Worm (Caenorhabditis elegans): Measurements from ENCODE around the gene M04B2.4.

The M04B2.4 gene

ce11 chrIV:11489610-11490339 is 31.1 kb downstream of the M04B2.4 start (continued):
- TF ChIP-seq set-16 (GFP tag; IDR thresholded peaks at IDR 0.05): no peak
- TF ChIP-seq aha-1 (tag): peak; percentile 88
- no peak for TF ChIP-seq madf-5 (GFP tag; IDR thresholded peaks at IDR 0.05)
- peak; percentile 66 for TF ChIP-seq nhr-25 (tag; optimal IDR thresholded peaks at IDR 0.05; ENCODE audit: borderline replicate concordance, insufficient read depth)
- TF ChIP-seq egl-27 (tag; optimal IDR thresholded peaks at IDR 0.05): no peak
- TF ChIP-seq duxl-1 (tag; optimal IDR thresholded peaks at IDR 0.05; ENCODE audit: poor library complexity): no peak
- no peak for TF ChIP-seq T20F7.1 (GFP tag; optimal IDR thresholded peaks at IDR 0.05)
- no peak for TF ChIP-seq mes-2 (tag; optimal IDR thresholded peaks at IDR 0.05; ENCODE audit: poor library complexity, severe bottlenecking)
- TF ChIP-seq F10B5.3 (tag; optimal IDR thresholded peaks at IDR 0.05): no peak
- TF ChIP-seq fkh-10 (GFP tag; optimal IDR thresholded peaks at IDR 0.05): no peak
- peak; percentile 1 to 64 for TF ChIP-seq mdl-1 (tag; optimal IDR thresholded peaks at IDR 0.05)
- TF ChIP-seq ceh-20 (GFP tag; IDR thresholded peaks at IDR 0.05): no peak; the same call in 1 of the 2 replicates
- TF ChIP-seq nhr-48 (tag; optimal IDR thresholded peaks at IDR 0.05): no peak
- peak; percentile 32; the same call in 1 of the 2 replicates for TF ChIP-seq dmd-6 (GFP tag; IDR thresholded peaks at IDR 0.05)
- no peak for TF ChIP-seq nhr-76 (tag; optimal IDR thresholded peaks at IDR 0.05)
- no peak for TF ChIP-seq F37D6.2 (tag; optimal IDR thresholded peaks at IDR 0.05)
- TF ChIP-seq pqm-1 (tag; optimal IDR thresholded peaks at IDR 0.05): no peak
- no peak for TF ChIP-seq F26F4.8 (GFP tag; conservative IDR thresholded peaks at IDR 0.05)
- TF ChIP-seq zfp-3 (GFP tag; conservative IDR thresholded peaks at IDR 0.05): no peak
- TF ChIP-seq ZK546.5 (tag; optimal IDR thresholded peaks at IDR 0.05): no peak
- TF ChIP-seq gei-8 (GFP tag; optimal IDR thresholded peaks at IDR 0.05): no peak
- TF ChIP-seq F44E2.7 (GFP tag; IDR thresholded peaks at IDR 0.05): no peak
- TF ChIP-seq dpl-1 (GFP tag; optimal IDR thresholded peaks at IDR 0.05): peak; percentile 16
- no peak for TF ChIP-seq fos-1 (tag; optimal IDR thresholded peaks at IDR 0.05)
- TF ChIP-seq Y75B8A.6 (GFP tag; IDR thresholded peaks at IDR 0.05): no peak
- no peak for TF ChIP-seq madf-9 (GFP tag; conservative IDR thresholded peaks at IDR 0.05)
- TF ChIP-seq nhr-28 (tag; optimal IDR thresholded peaks at IDR 0.05): peak; percentile 41
- TF ChIP-seq mdt-29 (GFP tag; IDR thresholded peaks at IDR 0.05): no peak
- peak; percentile 22; the same call in 1 of the 2 replicates for TF ChIP-seq lin-38 (GFP tag; IDR thresholded peaks at IDR 0.05)
- no peak for TF ChIP-seq F49E8.2 (tag; optimal IDR thresholded peaks at IDR 0.05; ENCODE audit: borderline replicate concordance)
- no peak for TF ChIP-seq nhr-237 (tag; optimal IDR thresholded peaks at IDR 0.05)
- TF ChIP-seq Y105C5A.15 (GFP tag; IDR thresholded peaks at IDR 0.05): no peak
- TF ChIP-seq skn-1 (tag; optimal IDR thresholded peaks at IDR 0.05): no peak
- no peak for TF ChIP-seq cey-2 (tag; optimal IDR thresholded peaks at IDR 0.05; ENCODE audit: borderline replicate concordance, insufficient read depth)
- TF ChIP-seq lin-13 (GFP tag; optimal IDR thresholded peaks at IDR 0.05): no peak
- no peak for TF ChIP-seq aly-2 (tag; optimal IDR thresholded peaks at IDR 0.05)
- no peak for TF ChIP-seq arid-1 (GFP tag; conservative IDR thresholded peaks at IDR 0.05)
- no peak for TF ChIP-seq spr-1 (tag; optimal IDR thresholded peaks at IDR 0.05)
- no peak for TF ChIP-seq vab-7 (GFP tag; IDR thresholded peaks at IDR 0.05)
- no peak for TF ChIP-seq ces-1 (GFP tag; optimal IDR thresholded peaks at IDR 0.05)
- no peak for TF ChIP-seq hif-1 (tag; optimal IDR thresholded peaks at IDR 0.05)
- no peak for TF ChIP-seq attf-4 (tag; optimal IDR thresholded peaks at IDR 0.05)
- TF ChIP-seq php-3 (GFP tag; IDR thresholded peaks at IDR 0.05): no peak
- TF ChIP-seq sdz-12 (GFP tag; optimal IDR thresholded peaks at IDR 0.05): no peak
- no peak for TF ChIP-seq daf-19 (GFP tag; conservative IDR thresholded peaks at IDR 0.05)
- no peak for TF ChIP-seq saeg-2 (GFP tag; IDR thresholded peaks at IDR 0.05)
- no peak for TF ChIP-seq lir-3 (tag; optimal IDR thresholded peaks at IDR 0.05)
- TF ChIP-seq daf-16 (GFP tag; optimal IDR thresholded peaks at IDR 0.05): peak in 1 of 2 experiments; percentile 46
- no peak for TF ChIP-seq daf-16 (tag; optimal IDR thresholded peaks at IDR 0.05)
- no peak for TF ChIP-seq nhr-10 (tag; optimal IDR thresholded peaks at IDR 0.05)

Measured in whole organism, L4 larva.